Worm (Caenorhabditis elegans) whole organism, late embryonic: Measurements from ENCODE around the gene K02D3.1.

Experiments used
- C08G9.2 ChIP-seq: sonication (generic microtip); optimal IDR thresholded peaks from 2 replicates; lab custom pipeline; 2016; ENCODE audit warnings: mild to moderate bottlenecking, missing genetic modification characterization, moderate library complexity, missing compliant biosample characterization
- ama-1 ChIP-seq: fragments of 150-350 bp; optimal IDR thresholded peaks from 2 replicates; lab custom pipeline; 2014
- che-1 ChIP-seq: sonication (generic microtip); optimal IDR thresholded peaks from 2 replicates; lab custom pipeline; 2016; ENCODE audit warnings: mild to moderate bottlenecking, missing genetic modification characterization, missing compliant biosample characterization
- dve-1 ChIP-seq: sonication (generic microtip); optimal IDR thresholded peaks from 2 replicates; lab custom pipeline; 2017; ENCODE audit warnings: antibody characterized with exemption, mild to moderate bottlenecking, missing genetic modification characterization, missing compliant biosample characterization
- elt-4 ChIP-seq: sonication (generic microtip); optimal IDR thresholded peaks from 2 replicates; lab custom pipeline; 2016; ENCODE audit warnings: missing genetic modification characterization, missing compliant biosample characterization
- fax-1 ChIP-seq: sonication (generic microtip); optimal IDR thresholded peaks from 2 replicates; lab custom pipeline; 2016; ENCODE audit warnings: missing genotype, missing genetic modification characterization, missing compliant biosample characterization
- pag-3 ChIP-seq: sonication (generic microtip); optimal IDR thresholded peaks from 2 replicates; lab custom pipeline; 2016; ENCODE audit warnings: missing compliant biosample characterization, missing genetic modification characterization, borderline replicate concordance
- pha-4 ChIP-seq: fragments of 150-350 bp; optimal IDR thresholded peaks from 2 replicates; lab custom pipeline; 2018; ENCODE audit warnings: missing biosample characterization, missing genetic modification reagents, missing genetic modification characterization
- pros-1 ChIP-seq: fragments of 150-350 bp; optimal IDR thresholded peaks from 2 replicates; lab custom pipeline; 2014; ENCODE audit warnings: missing biosample characterization, missing genetic modification reagents, missing genetic modification characterization
- rnt-1 ChIP-seq: sonication (generic microtip); optimal IDR thresholded peaks from 2 replicates; lab custom pipeline; 2016; ENCODE audit warnings: missing genetic modification characterization, missing compliant biosample characterization
- tbx-2 ChIP-seq: sonication (generic microtip); optimal IDR thresholded peaks from 2 replicates; lab custom pipeline; 2016; ENCODE audit warnings: missing genetic modification characterization, missing compliant biosample characterization

- TF ChIP-seq C08G9.2 (tag; lab: Kevin White, UChicago) (no peak), pha-4 (tag; lab: Kevin White, UChicago) (no peak), fax-1 (tag; lab: Kevin White, UChicago) (no peak), pag-3 (no peak), dve-1 (no peak), elt-4 (no peak), che-1 (tag; lab: Kevin White, UChicago) (no peak), rnt-1 (no peak), pros-1 (tag; lab: Kevin White, UChicago) (no peak), ama-1 (lab: Kevin White, UChicago) (no peak), tbx-2 (tag; lab: Kevin White, UChicago) (no peak)
These were observed 41.3 kb downstream of the K02D3.1 start for ce11 chrX:13747997-13748396.
